Worm (Caenorhabditis elegans) whole organism, L1 larva: Measurements from ENCODE around the gene T03F7.5.
A peak's percentile ranks its signal among the peaks of the same experiment; 100 is the strongest.

Experiments
- F16B12.6 ChIP-seq: fragments of 150-350 bp; optimal IDR thresholded peaks from 2 replicates; lab custom pipeline; 2014; ENCODE audit warnings: missing biosample characterization, missing genetic modification characterization
- aha-1 ChIP-seq: fragments of 150-350 bp; optimal IDR thresholded peaks from 2 replicates; lab custom pipeline; 2014; ENCODE audit warnings: missing biosample characterization, missing genetic modification characterization
- alr-1 ChIP-seq: fragments of 200-800 bp; sonication (Bioruptor generic); optimal IDR thresholded peaks from 2 replicates; lab custom pipeline; 2018; ENCODE audit warnings: borderline replicate concordance, mild to moderate bottlenecking, missing genetic modification characterization, missing compliant biosample characterization
- blmp-1 ChIP-seq: fragments of 150-350 bp; optimal IDR thresholded peaks from 2 replicates; lab custom pipeline; 2014; ENCODE audit warnings: missing biosample characterization, missing genetic modification characterization
- ceh-90 ChIP-seq: sonication (generic microtip); optimal IDR thresholded peaks from 2 replicates; lab custom pipeline; 2016; ENCODE audit warnings: missing genetic modification characterization, missing compliant biosample characterization
- ces-1 ChIP-seq: fragments of 150-350 bp; optimal IDR thresholded peaks from 2 replicates; lab custom pipeline; 2014; ENCODE audit warnings: missing biosample characterization, missing genetic modification reagents, missing genetic modification characterization
- dsc-1 ChIP-seq: sonication (generic microtip); optimal IDR thresholded peaks from 2 replicates; lab custom pipeline; 2016; ENCODE audit warnings: mild to moderate bottlenecking, missing genetic modification characterization, missing compliant biosample characterization
- egl-27 ChIP-seq, 2 experiments: fragments of 150-350 bp in 1 of 2; sonication (generic microtip); optimal IDR thresholded peaks; 3 replicates each; lab custom pipeline; 2017 to 2018; ENCODE audit warnings: missing biosample characterization in 2 of 2, missing genetic modification characterization in 2 of 2, missing genetic modification reagents in 2 of 2
- elt-2 ChIP-seq: sonication (generic microtip); optimal IDR thresholded peaks from 2 replicates; lab custom pipeline; 2016; ENCODE audit warnings: missing genetic modification characterization, mild to moderate bottlenecking, inconsistent platforms, missing compliant biosample characterization, missing genetic modification reagents
- elt-3 ChIP-seq, 6 experiments: fragments of 150-350 bp in 1 of 6; sonication (generic microtip); optimal IDR thresholded peaks; 2 replicates each; lab custom pipeline; 2017 to 2018; ENCODE audit warnings: missing biosample characterization in 6 of 6, missing genetic modification characterization in 6 of 6, inconsistent platforms in 1 of 6
- fkh-4 ChIP-seq: sonication (generic microtip); optimal IDR thresholded peaks from 2 replicates; lab custom pipeline; 2016; ENCODE audit warnings: missing compliant biosample characterization, missing genetic modification characterization, borderline replicate concordance
- fos-1 ChIP-seq: fragments of 150-350 bp; optimal IDR thresholded peaks from 2 replicates; lab custom pipeline; 2014; ENCODE audit warnings: missing biosample characterization, missing genetic modification characterization
- grh-1 ChIP-seq: fragments of 200-800 bp; sonication (Bioruptor generic); IDR thresholded peaks from 2 replicates; pipeline ENCODE4 v1.3.6; 2022; ENCODE audit warnings: missing genetic modification reagents, missing genetic modification characterization, missing compliant biosample characterization
- hlh-17 ChIP-seq: fragments of 200-800 bp; sonication (Bioruptor generic); optimal IDR thresholded peaks from 2 replicates; lab custom pipeline; 2018; ENCODE audit warnings: missing genetic modification characterization, mild to moderate bottlenecking, missing compliant biosample characterization, moderate library complexity, borderline replicate concordance
- hpl-2 ChIP-seq: fragments of 150-350 bp; optimal IDR thresholded peaks from 2 replicates; lab custom pipeline; 2014; ENCODE audit warnings: missing biosample characterization, missing genetic modification reagents, missing genetic modification characterization
- isw-1 ChIP-seq: fragments of 200-800 bp; sonication (Bioruptor generic); IDR thresholded peaks from 2 replicates; pipeline ENCODE4 v1.3.6; 2022; ENCODE audit warnings: missing genetic modification characterization, missing compliant biosample characterization
- lsy-2 ChIP-seq, 2 experiments: fragments of 150-350 bp; optimal IDR thresholded peaks; 2 replicates each; lab custom pipeline; 2014; ENCODE audit warnings: missing biosample characterization in 2 of 2, missing genetic modification characterization in 2 of 2
- mdl-1 ChIP-seq, 2 experiments: fragments of 150-350 bp; optimal IDR thresholded peaks; 2 replicates each; lab custom pipeline; 2014 to 2017; ENCODE audit warnings: missing biosample characterization in 2 of 2, missing genetic modification characterization in 2 of 2, inconsistent platforms in 1 of 2
- mep-1 ChIP-seq: fragments of 150-350 bp; optimal IDR thresholded peaks from 2 replicates; lab custom pipeline; 2014; ENCODE audit warnings: missing biosample characterization, missing genetic modification characterization
- nhr-11 ChIP-seq: fragments of 150-350 bp; optimal IDR thresholded peaks from 2 replicates; lab custom pipeline; 2014; ENCODE audit warnings: missing biosample characterization, missing genetic modification characterization
- nhr-12 ChIP-seq: sonication (generic microtip); optimal IDR thresholded peaks from 2 replicates; lab custom pipeline; 2017; ENCODE audit warnings: missing biosample characterization, missing genetic modification characterization
- nhr-19 ChIP-seq: fragments of 200-800 bp; sonication (Bioruptor generic); conservative IDR thresholded peaks from 2 replicates; pipeline ENCODE4 v1.3.6; 2022; ENCODE audit warnings: missing genetic modification characterization, missing compliant biosample characterization
- nhr-20 ChIP-seq: sonication (generic microtip); optimal IDR thresholded peaks from 2 replicates; lab custom pipeline; 2016; ENCODE audit warnings: mild to moderate bottlenecking, missing genetic modification characterization, missing compliant biosample characterization
- nhr-71 ChIP-seq: sonication (generic microtip); optimal IDR thresholded peaks from 2 replicates; lab custom pipeline; 2016; ENCODE audit warnings: mild to moderate bottlenecking, missing genetic modification characterization, moderate library complexity, missing compliant biosample characterization
- nhr-90 ChIP-seq: sonication (generic microtip); optimal IDR thresholded peaks from 2 replicates; lab custom pipeline; 2016; ENCODE audit warnings: mild to moderate bottlenecking, missing genetic modification characterization, missing compliant biosample characterization; ENCODE audit not compliant: poor library complexity
- pag-3 ChIP-seq: sonication (generic microtip); optimal IDR thresholded peaks from 2 replicates; lab custom pipeline; 2017; ENCODE audit warnings: missing genetic modification characterization, mild to moderate bottlenecking, missing compliant biosample characterization, antibody characterized with exemption, borderline replicate concordance; ENCODE audit not compliant: insufficient read depth
- pax-3 ChIP-seq: fragments of 200-800 bp; sonication (Bioruptor generic); optimal IDR thresholded peaks from 2 replicates; lab custom pipeline; 2018; ENCODE audit warnings: mild to moderate bottlenecking, missing genetic modification characterization, moderate library complexity, missing compliant biosample characterization
- pqm-1 ChIP-seq: sonication (generic microtip); optimal IDR thresholded peaks from 3 replicates; lab custom pipeline; 2017; ENCODE audit warnings: missing biosample characterization, missing genetic modification characterization
- rnt-1 ChIP-seq: sonication (generic microtip); optimal IDR thresholded peaks from 2 replicates; lab custom pipeline; 2016; ENCODE audit warnings: mild to moderate bottlenecking, missing genetic modification characterization, moderate library complexity, missing compliant biosample characterization
- snpc-4 ChIP-seq: fragments of 150-350 bp; optimal IDR thresholded peaks from 2 replicates; lab custom pipeline; 2014; ENCODE audit warnings: missing biosample characterization, missing genetic modification characterization
- sup-37 ChIP-seq: fragments of 200-800 bp; sonication (Bioruptor generic); optimal IDR thresholded peaks from 2 replicates; lab custom pipeline; 2018; ENCODE audit warnings: mild to moderate bottlenecking, missing genetic modification characterization, missing compliant biosample characterization
- swsn-7 ChIP-seq: sonication (generic microtip); optimal IDR thresholded peaks from 2 replicates; lab custom pipeline; 2016; ENCODE audit warnings: missing genetic modification characterization, missing compliant biosample characterization
- tlp-1 ChIP-seq: fragments of 150-350 bp; optimal IDR thresholded peaks from 2 replicates; lab custom pipeline; 2014; ENCODE audit warnings: missing biosample characterization, missing genetic modification characterization
- vab-15 ChIP-seq: sonication (generic microtip); optimal IDR thresholded peaks from 2 replicates; lab custom pipeline; 2017; ENCODE audit warnings: missing genotype, mild to moderate bottlenecking, missing genetic modification characterization, missing compliant biosample characterization
- xbp-1 ChIP-seq: sonication (generic microtip); optimal IDR thresholded peaks from 2 replicates; lab custom pipeline; 2016; ENCODE audit warnings: missing genetic modification characterization, missing compliant biosample characterization
- ztf-4 ChIP-seq: fragments of 150-350 bp; optimal IDR thresholded peaks from 2 replicates; lab custom pipeline; 2014; ENCODE audit warnings: missing biosample characterization, missing genetic modification characterization

The T03F7.5 gene

DNA sequence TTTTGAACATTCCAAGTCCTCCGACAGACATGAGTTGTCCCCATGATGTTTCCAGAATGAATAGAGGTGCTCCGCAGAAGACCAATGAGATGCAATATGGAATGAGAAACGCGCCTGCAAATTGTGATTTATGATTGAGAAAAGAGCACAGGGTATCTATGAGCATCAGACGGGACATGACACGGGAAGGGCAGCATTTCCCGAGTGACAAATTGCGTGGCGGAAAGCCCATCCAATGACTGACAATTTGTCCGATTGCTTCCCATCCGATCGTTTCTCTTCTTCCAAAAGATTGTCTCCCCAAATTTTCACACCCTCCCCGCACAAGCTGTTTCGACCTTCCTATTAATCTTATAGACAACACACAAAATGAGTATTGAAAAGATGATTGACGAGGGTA lies 9.2 kb upstream of the T03F7.5 start (continued):
- TF ChIP-seq fkh-4 (no peak), nhr-71 (tag; lab: Kevin White, UChicago) (peak; percentile 37), nhr-11 (tag; lab: Kevin White, UChicago) (no peak), hlh-17 (GFP tag; lab: Kevin White, UChicago) (no peak), sup-37 (GFP tag; lab: Kevin White, UChicago) (no peak), ztf-4 (no peak), dsc-1 (tag; lab: Kevin White, UChicago) (peak; percentile 72)

DNA sequence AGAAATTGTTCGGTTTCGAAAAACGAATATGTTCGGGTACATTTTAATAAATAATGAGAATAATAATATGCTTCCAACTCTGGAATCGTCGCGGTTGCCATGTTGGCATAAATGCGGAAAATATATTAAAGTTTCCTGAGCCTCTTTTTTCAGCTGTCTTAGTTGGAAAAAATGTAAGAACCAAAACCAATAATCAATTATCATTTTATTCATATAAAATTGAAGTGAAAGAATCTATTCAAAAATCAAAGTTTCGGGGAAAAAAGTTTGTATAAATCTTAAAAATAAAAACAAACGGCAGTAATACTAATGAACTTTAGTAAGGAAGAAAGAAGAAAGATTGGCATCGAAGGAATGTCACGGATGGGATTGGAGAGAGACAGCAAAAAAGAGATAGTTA lies 6.3 kb upstream of the T03F7.5 start, which contains the start of gene srh-45:
TSS of gene srh-45 (minus strand) at position 101 of the 400 bp plus-strand sequence.
- TF ChIP-seq mdl-1 (tag; optimal IDR thresholded peaks at IDR 0.05; lab: Kevin White, UChicago) (no peak), elt-3 (tag; optimal IDR thresholded peaks at IDR 0.05; lab: Kevin White, UChicago) (no peak), hlh-17 (GFP tag; lab: Kevin White, UChicago) (no peak), lsy-2 (tag; optimal IDR thresholded peaks at IDR 0.05; lab: Kevin White, UChicago) (no peak), nhr-71 (tag; lab: Kevin White, UChicago) (no peak), tlp-1 (tag; lab: Kevin White, UChicago) (no peak), alr-1 (tag; lab: Kevin White, UChicago) (no peak), rnt-1 (no peak), nhr-19 (no peak), elt-2 (tag; lab: Kevin White, UChicago) (no peak), hpl-2 (GFP tag; lab: Kevin White, UChicago) (no peak), fos-1 (tag; lab: Kevin White, UChicago) (no peak), swsn-7 (tag; lab: Kevin White, UChicago) (no peak), vab-15 (no peak)

DNA sequence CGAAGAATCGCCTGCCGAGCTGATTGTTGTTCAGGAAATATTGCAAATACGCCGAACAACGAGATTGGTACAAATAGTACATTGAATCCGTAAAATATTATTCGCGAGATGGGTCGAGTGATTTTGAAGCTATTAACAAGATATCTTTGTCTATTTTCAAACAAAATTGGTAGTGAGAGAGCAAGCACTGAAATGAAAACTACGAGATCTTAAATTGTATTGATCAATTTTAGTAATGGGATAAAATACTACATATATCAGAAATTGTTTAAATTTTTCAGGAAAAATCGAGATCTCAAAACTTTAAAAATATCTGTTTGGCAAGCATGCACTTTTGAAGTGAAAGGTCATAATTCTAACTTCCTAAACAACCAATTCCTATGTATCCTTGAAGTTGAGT lies 5.7 kb upstream of the T03F7.5 start:
- TF ChIP-seq fkh-4 = no peak
- no peak for TF ChIP-seq mdl-1 (tag; optimal IDR thresholded peaks at IDR 0.05; lab: Kevin White, UChicago)
- no peak for TF ChIP-seq grh-1 (GFP tag; lab: Robert Waterston, UW)
- no peak for TF ChIP-seq ces-1 (GFP tag; lab: Kevin White, UChicago)
- TF ChIP-seq aha-1 (tag; lab: Kevin White, UChicago) = no peak
- TF ChIP-seq pax-3 = no peak
- no peak for TF ChIP-seq isw-1
- TF ChIP-seq xbp-1 (tag; lab: Kevin White, UChicago) = no peak
- TF ChIP-seq F16B12.6 = no peak
- no peak for TF ChIP-seq dsc-1 (tag; lab: Kevin White, UChicago)
- no peak for TF ChIP-seq hpl-2 (GFP tag; lab: Kevin White, UChicago)
- no peak for TF ChIP-seq alr-1 (tag; lab: Kevin White, UChicago)
- TF ChIP-seq, all 84 proteins: peak for 0

DNA sequence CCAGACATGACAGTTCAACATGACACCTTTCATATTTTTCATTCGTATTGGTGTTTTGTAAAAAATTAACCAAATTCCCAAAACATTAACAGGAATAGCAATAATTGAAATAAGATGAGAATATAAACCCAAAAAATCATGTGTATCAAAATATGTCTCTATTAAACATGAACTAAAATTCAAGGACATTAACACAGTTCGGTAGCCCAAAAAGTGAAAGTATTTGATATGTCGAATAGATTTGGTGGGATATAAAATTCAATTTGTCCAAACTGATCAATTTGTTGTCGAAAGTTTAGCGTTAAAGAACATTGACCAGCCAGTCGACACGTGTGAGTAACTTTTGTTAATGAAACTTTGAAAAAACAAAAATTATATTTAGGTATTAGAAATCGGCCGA lies 4.2 kb upstream of the T03F7.5 start, which contains the start of gene srh-46:
TSS of gene srh-46 (minus strand) at position 189 of the 400 bp plus-strand sequence.
- TF ChIP-seq snpc-4 (tag; lab: Kevin White, UChicago) = no peak
- TF ChIP-seq nhr-20 (tag; lab: Kevin White, UChicago) = no peak
- TF ChIP-seq hlh-17 (GFP tag; lab: Kevin White, UChicago) = no peak
- peak; percentile 89 for TF ChIP-seq blmp-1 (tag; lab: Kevin White, UChicago)

DNA sequence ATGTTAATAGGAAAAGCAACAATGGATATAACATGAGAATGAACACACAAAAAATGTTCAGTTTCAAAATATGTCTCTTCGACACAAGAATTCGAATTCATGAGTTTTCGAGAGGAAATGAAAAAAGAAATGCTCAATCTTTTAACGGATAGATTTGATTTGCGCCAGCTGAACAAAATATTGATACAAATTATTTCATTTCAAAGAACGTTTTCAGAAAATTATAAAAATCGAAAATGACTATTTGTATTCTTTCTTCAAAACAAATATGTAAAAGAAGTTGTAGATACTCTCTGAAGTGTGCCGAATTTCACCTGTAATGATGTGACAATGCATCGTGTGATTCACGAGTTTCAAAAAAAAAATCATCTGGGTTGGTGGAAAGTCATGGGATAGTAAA lies 2.0 kb upstream of the T03F7.5 start, which contains the start of gene srh-47:
TSS of gene srh-47 (minus strand) at position 101 of the 400 bp plus-strand sequence.
- TF ChIP-seq F16B12.6 (no peak), pax-3 (no peak), nhr-90 (no peak), pag-3 (tag; lab: Kevin White, UChicago) (no peak), nhr-20 (tag; lab: Kevin White, UChicago) (no peak), nhr-12 (tag; lab: Kevin White, UChicago) (no peak), mep-1 (no peak), pqm-1 (tag; lab: Kevin White, UChicago) (no peak), elt-3 (tag; optimal IDR thresholded peaks at IDR 0.05; lab: Kevin White, UChicago) (no peak), tlp-1 (tag; lab: Kevin White, UChicago) (no peak), ceh-90 (tag; lab: Kevin White, UChicago) (no peak), rnt-1 (no peak), xbp-1 (tag; lab: Kevin White, UChicago) (no peak), egl-27 (tag; optimal IDR thresholded peaks at IDR 0.05; lab: Kevin White, UChicago) (no peak)
